Fruit fly (Drosophila melanogaster): ENCODE data around the gene CG2145.

dm6 chrX:10899665-10900064, 27.5 kb upstream of the CG2145 start, which contains the start of gene CG15208:
- TF ChIP-seq CG9948 (tag; optimal IDR thresholded peaks at IDR 0.05) (no peak), gl (tag; optimal IDR thresholded peaks at IDR 0.05) (no peak), fd96Ca (GFP tag; IDR thresholded peaks at IDR 0.05) (no peak), D1 (tag; optimal IDR thresholded peaks at IDR 0.05) (no peak), Snoo (tag; optimal IDR thresholded peaks at IDR 0.05) (no peak), CG8159 (tag; optimal IDR thresholded peaks at IDR 0.05) (no peak), CG8301 (tag; optimal IDR thresholded peaks at IDR 0.05) (no peak), CG12605 (GFP tag; IDR thresholded peaks at IDR 0.05) (no peak), Ets98B (GFP tag; IDR thresholded peaks at IDR 0.05) (no peak), CG34367 (tag; optimal IDR thresholded peaks at IDR 0.05) (no peak), CG4496 (GFP tag; IDR thresholded peaks at IDR 0.05) (no peak)
